Fruit fly (Drosophila melanogaster) whole organism, embryonic: ENCODE measurements around the gene Ctl1.

Source experiments
- CG15696 ChIP-seq: fragments of 200-800 bp; sonication (Bioruptor generic); optimal IDR thresholded peaks from 2 replicates; lab custom pipeline; 2019; ENCODE audit warnings: missing biosample characterization, mild to moderate bottlenecking, missing genetic modification characterization, moderate library complexity
- CG1602 ChIP-seq: fragments of 200-800 bp; sonication (Bioruptor generic); optimal IDR thresholded peaks from 3 replicates; lab custom pipeline; 2016; ENCODE audit warnings: missing biosample characterization, missing genetic modification characterization
- CG16813 ChIP-seq: fragments of 200-800 bp; sonication (Bioruptor generic); IDR thresholded peaks from 3 replicates; pipeline ENCODE4 v1.3.6; 2022; ENCODE audit warnings: missing biosample characterization, missing genetic modification characterization; ENCODE audit not compliant: partially characterized antibody
- CG17802 ChIP-seq: fragments of 200-800 bp; sonication (Bioruptor generic); optimal IDR thresholded peaks from 2 replicates; lab custom pipeline; 2018; ENCODE audit warnings: missing biosample characterization, mild to moderate bottlenecking, missing genetic modification characterization, moderate library complexity
- CG1832 ChIP-seq: fragments of 200-800 bp; sonication (Bioruptor generic); optimal IDR thresholded peaks from 2 replicates; lab custom pipeline; 2017; ENCODE audit warnings: missing biosample characterization, mild to moderate bottlenecking, missing genetic modification characterization, inconsistent platforms
- CG18619 ChIP-seq: fragments of 200-800 bp; sonication (Bioruptor generic); optimal IDR thresholded peaks from 3 replicates; lab custom pipeline; 2017; ENCODE audit warnings: missing biosample characterization, mild to moderate bottlenecking, missing genetic modification characterization
- CG2129 ChIP-seq: fragments of 200-800 bp; sonication (Bioruptor generic); IDR thresholded peaks from 2 replicates; pipeline ENCODE4 v1.3.6; 2022; ENCODE audit warnings: missing biosample characterization, missing genetic modification characterization; ENCODE audit not compliant: partially characterized antibody
- CG2202 ChIP-seq: fragments of 200-800 bp; sonication (Bioruptor generic); optimal IDR thresholded peaks from 2 replicates; lab custom pipeline; 2018; ENCODE audit warnings: missing biosample characterization, mild to moderate bottlenecking, missing genetic modification characterization
- CG2712 ChIP-seq: fragments of 200-800 bp; optimal IDR thresholded peaks from 3 replicates; lab custom pipeline; 2019; ENCODE audit warnings: missing biosample characterization, mild to moderate bottlenecking, missing genetic modification characterization, moderate library complexity
- CG4617 ChIP-seq: fragments of 200-800 bp; sonication (Bioruptor generic); optimal IDR thresholded peaks from 3 replicates; lab custom pipeline; 2016; ENCODE audit warnings: missing biosample characterization, missing genetic modification characterization, borderline replicate concordance
- CG5953 ChIP-seq: fragments of 200-800 bp; sonication (Bioruptor generic); IDR thresholded peaks from 2 replicates; pipeline ENCODE4 v1.3.6; 2022; ENCODE audit warnings: missing biosample characterization, missing genetic modification characterization
- CG7271 ChIP-seq: fragments of 200-800 bp; sonication (Bioruptor generic); optimal IDR thresholded peaks from 2 replicates; lab custom pipeline; 2018; ENCODE audit warnings: missing biosample characterization, mild to moderate bottlenecking, missing genetic modification characterization, moderate library complexity
- CG7963 ChIP-seq: fragments of 200-800 bp; sonication (Bioruptor generic); IDR thresholded peaks from 3 replicates; pipeline ENCODE4 v1.3.6; 2022; ENCODE audit warnings: missing biosample characterization, missing genetic modification characterization; ENCODE audit not compliant: partially characterized antibody
- CG9215 ChIP-seq: fragments of 200-800 bp; sonication (Bioruptor generic); IDR thresholded peaks from 2 replicates; pipeline ENCODE4 v1.3.6; 2022; ENCODE audit warnings: missing biosample characterization, missing genetic modification characterization
- CG9797 ChIP-seq: fragments of 200-800 bp; sonication (Bioruptor generic); optimal IDR thresholded peaks from 3 replicates; lab custom pipeline; 2018; ENCODE audit warnings: missing biosample characterization, mild to moderate bottlenecking, missing genetic modification characterization
- CTCF ChIP-seq: fragments of 200-800 bp; sonication (Bioruptor generic); optimal IDR thresholded peaks from 2 replicates; lab custom pipeline; 2017; ENCODE audit warnings: missing biosample characterization, mild to moderate bottlenecking, missing genetic modification characterization, moderate library complexity
- Camta ChIP-seq: fragments of 200-800 bp; sonication (Bioruptor generic); optimal IDR thresholded peaks from 2 replicates; lab custom pipeline; 2016; ENCODE audit warnings: missing biosample characterization, missing genetic modification characterization
- E2f2 ChIP-seq: fragments of 200-800 bp; sonication (Bioruptor generic); IDR thresholded peaks from 2 replicates; pipeline ENCODE4 v1.3.6; 2022; ENCODE audit warnings: missing biosample characterization, missing genetic modification characterization
- Fer3 ChIP-seq: fragments of 200-800 bp; sonication (Bioruptor generic); optimal IDR thresholded peaks from 2 replicates; lab custom pipeline; 2018; ENCODE audit warnings: missing biosample characterization, mild to moderate bottlenecking, missing genetic modification characterization, moderate library complexity
- MTF-1 ChIP-seq: fragments of 200-800 bp; sonication (Bioruptor generic); optimal IDR thresholded peaks from 2 replicates; lab custom pipeline; 2018; ENCODE audit warnings: missing biosample characterization, mild to moderate bottlenecking, missing genetic modification characterization, borderline replicate concordance
- Max ChIP-seq: fragments of 200-800 bp; sonication (Bioruptor generic); optimal IDR thresholded peaks from 2 replicates; lab custom pipeline; 2016; ENCODE audit warnings: missing biosample characterization, mild to moderate bottlenecking, missing genetic modification characterization
- Mes4 ChIP-seq: fragments of 200-800 bp; sonication (Bioruptor generic); optimal IDR thresholded peaks from 2 replicates; lab custom pipeline; 2016; ENCODE audit warnings: missing biosample characterization, missing genetic modification characterization
- Neu2 ChIP-seq: fragments of 200-800 bp; sonication (Bioruptor generic); optimal IDR thresholded peaks from 3 replicates; lab custom pipeline; 2016; ENCODE audit warnings: missing biosample characterization, missing genetic modification characterization, borderline replicate concordance
- Optix ChIP-seq: fragments of 200-800 bp; sonication (Bioruptor generic); IDR thresholded peaks from 3 replicates; pipeline ENCODE4 v1.3.6; 2022; ENCODE audit warnings: missing biosample characterization, missing genetic modification characterization
- Pdp1 ChIP-seq, 2 experiments: fragments of 200-800 bp; sonication (Bioruptor generic); optimal IDR thresholded peaks; 3 replicates each; lab custom pipeline; 2016; ENCODE audit warnings: missing biosample characterization in 2 of 2, missing genetic modification characterization in 2 of 2, mild to moderate bottlenecking in 1 of 2, moderate library complexity in 1 of 2
- Ssrp ChIP-seq: fragments of 200-800 bp; sonication (Bioruptor generic); optimal IDR thresholded peaks from 2 replicates; lab custom pipeline; 2018; ENCODE audit warnings: missing biosample characterization, mild to moderate bottlenecking, missing genetic modification characterization, moderate library complexity
- Tbp ChIP-seq: fragments of >200 bp; optimal IDR thresholded peaks from 2 replicates; lab custom pipeline; 2018; ENCODE audit warnings: missing biosample characterization, missing genetic modification characterization
- bsh ChIP-seq, 2 experiments: fragments of 200-800 bp; sonication (Bioruptor generic); optimal IDR thresholded peaks; 2 replicates each; lab custom pipeline; 2017 to 2018; ENCODE audit warnings: mild to moderate bottlenecking in 2 of 2, missing biosample characterization in 2 of 2, missing genetic modification characterization in 2 of 2, moderate library complexity in 1 of 2
- btn ChIP-seq: fragments of 200-800 bp; sonication (Bioruptor generic); optimal IDR thresholded peaks from 2 replicates; lab custom pipeline; 2016; ENCODE audit warnings: missing biosample characterization, missing genetic modification characterization
- crol ChIP-seq: fragments of 200-800 bp; sonication (Bioruptor generic); IDR thresholded peaks from 2 replicates; pipeline ENCODE4 v1.3.6; 2022; ENCODE audit warnings: missing biosample characterization, missing genetic modification characterization
- disco-r ChIP-seq: fragments of 200-800 bp; sonication (Bioruptor generic); optimal IDR thresholded peaks from 2 replicates; lab custom pipeline; 2016; ENCODE audit warnings: missing biosample characterization, missing genetic modification characterization
- dpn ChIP-seq, 2 experiments: fragments of 200-800 bp; sonication (Bioruptor generic); optimal IDR thresholded peaks; 3 replicates each; lab custom pipeline; 2016; ENCODE audit warnings: missing biosample characterization in 2 of 2, missing genetic modification characterization in 2 of 2
- esg ChIP-seq: fragments of 200-800 bp; sonication (Bioruptor generic); conservative IDR thresholded peaks from 2 replicates; pipeline ENCODE4 v1.3.6; 2022; ENCODE audit warnings: missing biosample characterization, missing genetic modification characterization
- eve ChIP-seq, 2 experiments: fragments of >200 bp; optimal IDR thresholded peaks; 2 replicates each; lab custom pipeline; 2017; ENCODE audit warnings: missing biosample characterization in 2 of 2, missing genetic modification characterization in 2 of 2
- grau ChIP-seq: fragments of 200-800 bp; optimal IDR thresholded peaks from 3 replicates; lab custom pipeline; 2019; ENCODE audit warnings: missing biosample characterization, mild to moderate bottlenecking, missing genetic modification characterization, moderate library complexity
- gro ChIP-seq: fragments of 200-800 bp; sonication (Bioruptor generic); optimal IDR thresholded peaks from 2 replicates; lab custom pipeline; 2016; ENCODE audit warnings: missing biosample characterization, missing genetic modification characterization
- jing ChIP-seq: fragments of 200-800 bp; sonication (Bioruptor generic); optimal IDR thresholded peaks from 2 replicates; lab custom pipeline; 2018; ENCODE audit warnings: missing biosample characterization, mild to moderate bottlenecking, missing genetic modification characterization
- lov ChIP-seq, 2 experiments: fragments of 200-800 bp in 1 of 2; fragments of >200 bp in 1 of 2; sonication (Bioruptor generic) in 1 of 2; IDR thresholded peaks in 1 of 2; optimal IDR thresholded peaks in 1 of 2; 2 replicates in 1 of 2; 3 replicates in 1 of 2; pipeline versions ENCODE4 v1.3.6 to Lab custom; 2017 to 2022; ENCODE audit warnings: missing biosample characterization in 1 of 2, missing genetic modification characterization in 1 of 2
- mam ChIP-seq: fragments of 200-800 bp; sonication (Bioruptor generic); optimal IDR thresholded peaks from 3 replicates; lab custom pipeline; 2016; ENCODE audit warnings: missing biosample characterization, missing genetic modification characterization
- mirr ChIP-seq: fragments of 200-800 bp; sonication (Bioruptor generic); optimal IDR thresholded peaks from 3 replicates; lab custom pipeline; 2018; ENCODE audit warnings: missing biosample characterization, mild to moderate bottlenecking, missing genetic modification characterization
- nerfin-1 ChIP-seq: fragments of 200-800 bp; sonication (Bioruptor generic); optimal IDR thresholded peaks from 3 replicates; lab custom pipeline; 2019; ENCODE audit warnings: missing biosample characterization, mild to moderate bottlenecking, missing genetic modification characterization, moderate library complexity
- onecut ChIP-seq: fragments of 200-800 bp; sonication (Bioruptor generic); IDR thresholded peaks from 2 replicates; pipeline ENCODE4 v1.3.6; 2022; ENCODE audit warnings: missing biosample characterization, missing genetic modification characterization
- pum ChIP-seq: fragments of 200-800 bp; sonication (Bioruptor generic); optimal IDR thresholded peaks from 2 replicates; lab custom pipeline; 2016; ENCODE audit warnings: missing biosample characterization, missing genetic modification characterization
- tio ChIP-seq: fragments of 200-800 bp; sonication (Bioruptor generic); optimal IDR thresholded peaks from 2 replicates; lab custom pipeline; 2017; ENCODE audit warnings: missing biosample characterization, missing genetic modification characterization, inconsistent platforms

Ctl1 gene

DNA sequence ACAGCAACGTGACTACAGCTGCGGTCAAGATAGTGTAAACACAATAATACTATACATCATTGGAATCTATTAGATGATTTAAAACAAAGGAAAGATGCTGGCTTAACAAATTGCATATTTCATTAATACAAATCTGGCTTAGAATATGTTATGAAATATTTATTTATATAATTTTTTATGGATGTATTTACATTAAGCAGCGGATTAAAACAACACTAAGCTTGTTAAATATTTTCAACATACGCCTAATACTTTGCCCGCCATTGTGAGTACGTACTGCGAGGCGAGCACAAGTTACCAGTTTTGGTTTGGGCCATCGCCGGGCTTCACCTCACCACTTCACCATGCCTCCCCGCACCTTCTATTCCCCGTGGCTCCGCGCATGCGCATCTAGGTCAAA is 7.8 kb upstream of the Ctl1 start (continued):
- TF ChIP-seq mam (GFP tag; lab: Kevin White, UChicago) (no peak), CG5953 (GFP tag; lab: Robert Waterston, UW) (peak; percentile 53; the same call in 1 of the 2 replicates), CG7271 (peak; percentile 13), Ssrp (peak; percentile 72), onecut (GFP tag; lab: Robert Waterston, UW) (no peak), Optix (GFP tag; lab: Robert Waterston, UW) (no peak; the same call in 2 of the 3 replicates), CG2712 (tag; lab: Kevin White, UChicago) (peak; percentile 87), CG9797 (GFP tag; lab: Kevin White, UChicago) (no peak), E2f2 (GFP tag; lab: Robert Waterston, UW) (peak; percentile 59), nerfin-1 (tag; lab: Kevin White, UChicago) (peak; percentile 69), Neu2 (GFP tag; lab: Kevin White, UChicago) (no peak), esg (GFP tag; lab: Robert Waterston, UW) (peak; percentile 65), bsh (GFP tag; optimal IDR thresholded peaks at IDR 0.05; lab: Kevin White, UChicago) (peak; percentile 52 to 86), disco-r (no peak), Pdp1 (GFP tag; optimal IDR thresholded peaks at IDR 0.05; lab: Kevin White, UChicago) (peak in 1 of 2 experiments; percentile 14), gro (GFP tag; lab: Kevin White, UChicago) (no peak), CG9215 (peak; percentile 25; the same call in 1 of the 2 replicates), CG16813 (GFP tag; lab: Robert Waterston, UW) (no peak), Fer3 (tag; lab: Kevin White, UChicago) (peak; percentile 70), Max (peak; percentile 40), CG4617 (GFP tag; lab: Kevin White, UChicago) (no peak), pum (GFP tag; lab: Kevin White, UChicago) (no peak), CG15696 (peak; percentile 38), btn (GFP tag; lab: Kevin White, UChicago) (no peak), eve (GFP tag; optimal IDR thresholded peaks at IDR 0.05; lab: Kevin White, UChicago) (no peak), tio (peak; percentile 27), CG18619 (GFP tag; lab: Kevin White, UChicago) (peak; percentile 17), CG17802 (tag; lab: Kevin White, UChicago) (no peak), CG7963 (GFP tag; lab: Robert Waterston, UW) (no peak), CG2202 (tag; lab: Kevin White, UChicago) (peak; percentile 52), CG1602 (GFP tag; lab: Kevin White, UChicago) (peak; percentile 49), dpn (GFP tag; optimal IDR thresholded peaks at IDR 0.05; lab: Kevin White, UChicago) (peak in 1 of 2 experiments; percentile 40), jing (GFP tag; lab: Kevin White, UChicago) (peak; percentile 21), Mes4 (GFP tag; lab: Kevin White, UChicago) (no peak), Tbp (GFP tag; lab: Kevin White, UChicago) (no peak), CG2129 (GFP tag; lab: Robert Waterston, UW) (no peak), MTF-1 (GFP tag; lab: Kevin White, UChicago) (peak; percentile 15), crol (peak; percentile 75), Camta (GFP tag; lab: Kevin White, UChicago) (no peak), grau (tag; lab: Kevin White, UChicago) (peak; percentile 81), CTCF (GFP tag; lab: Kevin White, UChicago) (no peak), lov (optimal IDR thresholded peaks at IDR 0.05; lab: Kevin White, UChicago) (no peak), lov (GFP tag; IDR thresholded peaks at IDR 0.05; lab: Robert Waterston, UW) (no peak), CG1832 (GFP tag; lab: Kevin White, UChicago) (no peak), mirr (GFP tag; lab: Kevin White, UChicago) (no peak)
